Fruit fly (Drosophila melanogaster): ENCODE results near the gene IleRS.

Gene IleRS

DNA sequence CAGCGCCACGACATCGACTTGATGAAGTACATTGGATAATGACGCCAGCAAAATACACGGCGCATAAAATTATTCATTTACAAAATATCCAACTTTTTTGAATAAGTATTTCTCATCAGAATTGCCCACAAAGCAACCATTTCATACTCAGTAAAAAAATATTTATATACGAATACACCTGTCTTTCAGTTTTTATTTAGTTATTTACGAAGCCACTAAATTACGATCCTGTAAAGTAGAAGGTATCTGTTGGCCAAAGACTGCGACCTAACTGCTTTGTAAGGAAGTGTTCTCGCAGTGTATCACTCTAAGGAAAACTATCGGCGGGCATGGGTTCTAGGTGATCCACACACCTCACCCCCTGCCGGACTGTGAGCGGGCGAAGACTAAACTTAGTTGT, 11.3 kb upstream of the IleRS start (continued):
- TF ChIP-seq CG15269 (tag; optimal IDR thresholded peaks at IDR 0.05) (no peak), CG9932 (GFP tag; IDR thresholded peaks at IDR 0.05) (peak; percentile 74), Chrac-16 (GFP tag; optimal IDR thresholded peaks at IDR 0.05) (peak; percentile 29), CG6175 (GFP tag; IDR thresholded peaks at IDR 0.05) (0 out of 3 replicates have a peak, but pooled peaks have one; percentile 8), ind (GFP tag; optimal IDR thresholded peaks at IDR 0.05) (peak; percentile 48), row (GFP tag; IDR thresholded peaks at IDR 0.05) (peak; percentile 68), CG2889 (GFP tag; IDR thresholded peaks at IDR 0.05) (0 out of 3 replicates have a peak, but pooled peaks have one; percentile 38), CG14667 (GFP tag; IDR thresholded peaks at IDR 0.05) (0 out of 2 replicates have a peak, but pooled peaks have one; percentile 20), sisA (GFP tag; IDR thresholded peaks at IDR 0.05) (peak; percentile 48; the same call in 1 of the 2 replicates), CG4820 (GFP tag; optimal IDR thresholded peaks at IDR 0.05) (peak; percentile 37), CG9215 (GFP tag; IDR thresholded peaks at IDR 0.05) (peak; percentile 52), CG14050 (GFP tag; IDR thresholded peaks at IDR 0.05) (peak; percentile 53; the same call in 1 of the 3 replicates), tin (GFP tag; optimal IDR thresholded peaks at IDR 0.05) (peak; percentile 45), Ets97D (GFP tag; optimal IDR thresholded peaks at IDR 0.05) (peak; percentile 9), NK7.1 (GFP tag; optimal IDR thresholded peaks at IDR 0.05) (no peak), ranshi (GFP tag; IDR thresholded peaks at IDR 0.05) (peak; percentile 28; the same call in 1 of the 2 replicates), CG2129 (GFP tag; IDR thresholded peaks at IDR 0.05; ENCODE audit: partially characterized antibody) (no peak), kni (GFP tag; optimal IDR thresholded peaks at IDR 0.05) (no peak), CG2202 (tag; optimal IDR thresholded peaks at IDR 0.05) (no peak), CG18619 (GFP tag; optimal IDR thresholded peaks at IDR 0.05) (peak; percentile 32), Atf-2 (GFP tag; optimal IDR thresholded peaks at IDR 0.05) (no peak), Drgx (GFP tag; IDR thresholded peaks at IDR 0.05) (peak; percentile 68), Ssrp (tag; optimal IDR thresholded peaks at IDR 0.05) (peak; percentile 55), pnt (GFP tag; optimal IDR thresholded peaks at IDR 0.05) (peak; percentile 40), CG4282 (GFP tag; optimal IDR thresholded peaks at IDR 0.05) (no peak), HLH54F (GFP tag; optimal IDR thresholded peaks at IDR 0.05) (peak; percentile 40), CG9817 (tag; optimal IDR thresholded peaks at IDR 0.05) (peak; percentile 58), nmo (GFP tag; optimal IDR thresholded peaks at IDR 0.05) (peak; percentile 73), Ada2b (GFP tag; IDR thresholded peaks at IDR 0.05) (peak; percentile 49), trh (GFP tag; optimal IDR thresholded peaks at IDR 0.05) (peak; percentile 6), CG1792 (GFP tag; optimal IDR thresholded peaks at IDR 0.05) (no peak), CG8478 (optimal IDR thresholded peaks at IDR 0.05) (no peak), CHES-1-like (GFP tag; optimal IDR thresholded peaks at IDR 0.05) (peak; percentile 5), crol (GFP tag; IDR thresholded peaks at IDR 0.05) (peak; percentile 50), CG1602 (GFP tag; optimal IDR thresholded peaks at IDR 0.05) (peak; percentile 17), CG11560 (tag; IDR thresholded peaks at IDR 0.05) (peak; percentile 24; the same call in 1 of the 3 replicates), Dad (GFP tag; optimal IDR thresholded peaks at IDR 0.05) (no peak), Optix (GFP tag; IDR thresholded peaks at IDR 0.05) (peak; percentile 43; the same call in 1 of the 3 replicates), nerfin-2 (GFP tag; IDR thresholded peaks at IDR 0.05; ENCODE audit: partially characterized antibody) (no peak), E2f1 (GFP tag; IDR thresholded peaks at IDR 0.05) (peak; percentile 34; the same call in 1 of the 2 replicates), CG1529 (GFP tag; optimal IDR thresholded peaks at IDR 0.05) (peak; percentile 0), CG3847 (GFP tag; IDR thresholded peaks at IDR 0.05) (peak; percentile 47), Hr51 (GFP tag; optimal IDR thresholded peaks at IDR 0.05) (peak in 1 of 2 experiments; percentile 8), CG32772 (GFP tag; IDR thresholded peaks at IDR 0.05) (peak; percentile 56), croc (GFP tag; conservative IDR thresholded peaks at IDR 0.05) (peak; percentile 45; the same call in 1 of the 3 replicates), CG14441 (GFP tag; IDR thresholded peaks at IDR 0.05) (peak; percentile 38; the same call in 1 of the 2 replicates), CG8281 (tag; optimal IDR thresholded peaks at IDR 0.05) (peak; percentile 28), CG6689 (GFP tag; IDR thresholded peaks at IDR 0.05) (peak; percentile 47), gcm2 (GFP tag; optimal IDR thresholded peaks at IDR 0.05) (no peak), Lim3 (GFP tag; IDR thresholded peaks at IDR 0.05) (0 out of 2 replicates have a peak, but pooled peaks have one; percentile 10), CG7357 (GFP tag; IDR thresholded peaks at IDR 0.05) (peak; percentile 49; the same call in 2 of the 3 replicates)

Data from whole organism, embryonic.